Worm (Caenorhabditis elegans): Measurements from ENCODE around the gene ucr-2.3.

Gene ucr-2.3

DNA sequence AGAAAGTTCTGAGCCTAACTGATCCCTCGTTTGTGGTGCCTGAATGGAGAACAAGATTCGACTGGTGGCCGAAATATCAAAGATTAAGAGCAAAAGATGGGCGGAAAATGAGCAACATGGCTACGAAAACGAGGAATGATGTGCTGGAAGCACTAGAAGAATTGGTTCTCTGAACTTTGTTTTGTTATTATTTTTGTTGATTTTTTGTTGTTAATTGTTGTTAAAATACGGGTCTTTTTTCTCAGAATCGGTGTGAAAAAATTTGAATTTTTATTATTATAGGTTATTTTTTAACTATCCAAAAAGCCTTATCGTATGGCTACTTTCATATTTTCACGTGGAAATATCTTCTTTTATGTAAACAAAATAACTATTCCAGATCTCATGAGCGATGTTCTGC is 23.4 kb upstream of the ucr-2.3 start, which contains the start of gene K02F3.12:
TSS of gene K02F3.12 (plus strand) at position 301 of the 400 bp plus-strand sequence.
- TF ChIP-seq aly-2 (tag; optimal IDR thresholded peaks at IDR 0.05): no peak
- no peak for TF ChIP-seq blmp-1 (tag; optimal IDR thresholded peaks at IDR 0.05; ENCODE audit: insufficient read depth)
- no peak for TF ChIP-seq lin-11 (tag; optimal IDR thresholded peaks at IDR 0.05)
- TF ChIP-seq peb-1 (tag; optimal IDR thresholded peaks at IDR 0.05): no peak
- TF ChIP-seq sma-9 (GFP tag; optimal IDR thresholded peaks at IDR 0.05): no peak
- no peak for TF ChIP-seq sma-9 (tag; optimal IDR thresholded peaks at IDR 0.05)

DNA sequence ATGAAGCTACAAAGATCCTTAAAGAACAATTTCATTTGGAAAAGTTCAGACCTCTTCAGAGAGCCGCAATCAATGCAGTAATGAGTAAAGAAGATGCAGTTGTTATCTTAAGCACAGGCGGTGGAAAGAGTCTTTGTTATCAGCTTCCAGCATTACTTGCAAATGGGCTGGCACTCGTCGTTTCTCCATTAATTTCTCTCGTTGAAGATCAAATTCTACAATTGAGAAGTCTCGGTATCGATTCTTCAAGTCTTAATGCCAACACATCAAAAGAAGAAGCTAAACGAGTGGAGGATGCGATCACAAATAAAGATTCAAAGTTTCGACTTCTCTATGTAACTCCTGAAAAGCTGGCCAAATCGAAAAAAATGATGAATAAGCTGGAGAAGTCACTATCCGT is 22.8 kb upstream of the ucr-2.3 start:
- TF ChIP-seq unc-62 (GFP tag; optimal IDR thresholded peaks at IDR 0.05) (no peak), elt-1 (tag; optimal IDR thresholded peaks at IDR 0.05) (no peak), fos-1 (tag; optimal IDR thresholded peaks at IDR 0.05) (peak; percentile 3)

DNA sequence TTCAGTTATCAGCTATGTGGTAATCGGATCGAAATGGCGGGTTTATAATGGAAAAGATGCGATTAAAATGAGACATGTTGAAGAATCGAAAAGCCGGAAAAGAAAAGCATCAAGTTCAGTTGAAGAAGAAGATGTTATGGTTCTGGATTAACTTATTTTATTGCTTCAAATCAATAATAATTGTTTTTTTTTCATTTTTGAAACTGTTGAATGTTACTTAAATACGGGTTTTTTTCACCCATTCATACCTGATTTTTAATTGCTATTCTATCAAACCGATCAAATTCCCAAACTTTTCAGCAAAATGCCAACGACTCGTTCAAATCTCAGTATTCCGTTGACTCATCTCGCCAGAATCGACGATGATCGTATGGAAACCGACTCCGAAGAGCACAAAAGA is 19.8 kb upstream of the ucr-2.3 start, which contains the start of gene exos-4.2:
TSS of gene exos-4.2 (plus strand) at position 301 of the 400 bp plus-strand sequence.
- TF ChIP-seq F13H6.1 (tag; optimal IDR thresholded peaks at IDR 0.05): no peak
- no peak for TF ChIP-seq egl-27 (tag; optimal IDR thresholded peaks at IDR 0.05)
- no peak for TF ChIP-seq ceh-16 (tag; optimal IDR thresholded peaks at IDR 0.05)
- no peak for TF ChIP-seq peb-1 (tag; optimal IDR thresholded peaks at IDR 0.05)
- TF ChIP-seq skn-1 (tag; optimal IDR thresholded peaks at IDR 0.05): no peak
- TF ChIP-seq alr-1 (tag; optimal IDR thresholded peaks at IDR 0.05): no peak

DNA sequence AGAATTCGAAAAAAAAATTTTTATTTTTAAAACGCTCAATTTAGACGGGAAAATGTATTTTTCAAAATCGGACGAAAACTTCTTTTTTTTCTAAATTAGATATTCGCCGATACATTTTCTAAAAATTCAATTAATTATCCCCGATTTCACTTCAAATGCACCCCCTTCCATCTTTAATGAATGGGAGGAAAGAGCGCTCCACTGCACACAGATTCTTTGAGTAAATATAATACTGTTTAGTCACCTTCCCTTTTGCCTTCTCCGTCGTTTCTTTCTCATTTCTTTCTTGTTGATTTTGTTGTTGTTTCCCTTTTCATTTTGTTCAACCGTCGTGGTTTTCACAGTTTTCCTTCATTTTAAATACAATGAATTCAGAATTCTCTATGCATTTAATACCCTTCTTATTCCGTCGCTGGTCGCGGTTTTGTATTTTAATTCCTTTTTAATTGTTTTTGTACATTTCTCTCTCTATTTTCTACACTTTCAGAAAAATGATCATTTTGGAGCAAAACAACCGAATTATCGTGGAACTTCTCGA is 17.8 kb upstream of the ucr-2.3 start, which contains the start of gene arx-4:
TSS of gene arx-4 (plus strand) at position 488 of the 538 bp plus-strand sequence.
- TF ChIP-seq nhr-12 (tag; optimal IDR thresholded peaks at IDR 0.05): no peak
- peak; percentile 39 for TF ChIP-seq unc-55 (GFP tag; optimal IDR thresholded peaks at IDR 0.05)
- TF ChIP-seq fos-1 (tag; optimal IDR thresholded peaks at IDR 0.05): peak; percentile 55
- peak; percentile 29 for TF ChIP-seq C34F6.9 (tag; optimal IDR thresholded peaks at IDR 0.05)

DNA sequence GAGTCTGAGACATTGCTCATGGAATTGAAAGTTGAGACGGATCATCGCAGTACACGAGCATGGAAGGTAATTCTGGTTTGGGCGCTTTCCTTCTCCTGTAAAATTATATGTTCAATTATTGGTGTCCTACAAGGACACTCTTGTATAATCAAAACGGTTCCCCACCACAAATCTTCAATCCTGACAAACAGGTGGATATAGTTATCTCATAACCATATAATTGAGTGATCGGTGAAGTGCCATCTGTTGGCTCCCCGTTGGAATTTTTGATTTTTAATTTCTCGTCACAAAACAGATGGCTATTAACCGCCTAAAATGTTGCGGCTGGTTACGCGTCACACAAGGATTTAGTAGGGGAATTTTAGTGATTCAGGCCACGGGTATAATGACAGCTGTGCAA is 10.8 kb upstream of the ucr-2.3 start:
- no peak for TF ChIP-seq egl-27 (tag; optimal IDR thresholded peaks at IDR 0.05)

DNA sequence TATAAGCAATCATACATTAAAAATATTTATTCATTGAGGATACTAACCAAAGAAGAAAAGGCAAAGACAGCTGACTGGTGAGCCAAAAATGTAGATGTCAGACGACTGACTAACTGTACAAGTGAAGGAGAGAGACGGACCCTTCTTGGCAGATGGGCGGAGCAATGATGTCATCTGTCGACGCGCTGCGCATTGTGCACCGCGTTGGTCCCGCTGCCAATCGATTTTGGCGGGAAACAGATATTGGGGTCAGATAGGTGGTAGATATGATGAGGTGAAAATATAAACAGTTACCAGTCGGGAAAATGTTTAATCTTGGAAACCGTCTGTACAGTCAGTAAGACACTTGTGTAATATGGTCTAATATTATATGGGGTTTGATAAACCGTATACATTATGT is 9.8 kb upstream of the ucr-2.3 start, which contains the start of gene T24C4.2:
TSS of gene T24C4.2 (minus strand) at position 101 of the 400 bp plus-strand sequence.
- TF ChIP-seq nhr-129 (tag; optimal IDR thresholded peaks at IDR 0.05) (no peak), mdl-1 (tag; optimal IDR thresholded peaks at IDR 0.05) (no peak), lin-13 (GFP tag; optimal IDR thresholded peaks at IDR 0.05) (no peak), unc-62 (GFP tag; optimal IDR thresholded peaks at IDR 0.05) (no peak), unc-39 (tag; optimal IDR thresholded peaks at IDR 0.05) (no peak), dmd-4 (tag; optimal IDR thresholded peaks at IDR 0.05) (no peak), sma-9 (GFP tag; optimal IDR thresholded peaks at IDR 0.05) (no peak), sma-9 (tag; optimal IDR thresholded peaks at IDR 0.05) (no peak), ceh-82 (tag; optimal IDR thresholded peaks at IDR 0.05) (no peak), ZK546.5 (tag; optimal IDR thresholded peaks at IDR 0.05) (no peak), skn-1 (tag; optimal IDR thresholded peaks at IDR 0.05) (no peak), blmp-1 (tag; optimal IDR thresholded peaks at IDR 0.05; ENCODE audit: insufficient read depth) (no peak), ztf-11 (tag; optimal IDR thresholded peaks at IDR 0.05) (no peak), egl-27 (tag; optimal IDR thresholded peaks at IDR 0.05) (no peak), mab-5 (tag; optimal IDR thresholded peaks at IDR 0.05) (no peak), C34F6.9 (tag; optimal IDR thresholded peaks at IDR 0.05) (no peak), nhr-77 (tag; optimal IDR thresholded peaks at IDR 0.05) (no peak)

DNA sequence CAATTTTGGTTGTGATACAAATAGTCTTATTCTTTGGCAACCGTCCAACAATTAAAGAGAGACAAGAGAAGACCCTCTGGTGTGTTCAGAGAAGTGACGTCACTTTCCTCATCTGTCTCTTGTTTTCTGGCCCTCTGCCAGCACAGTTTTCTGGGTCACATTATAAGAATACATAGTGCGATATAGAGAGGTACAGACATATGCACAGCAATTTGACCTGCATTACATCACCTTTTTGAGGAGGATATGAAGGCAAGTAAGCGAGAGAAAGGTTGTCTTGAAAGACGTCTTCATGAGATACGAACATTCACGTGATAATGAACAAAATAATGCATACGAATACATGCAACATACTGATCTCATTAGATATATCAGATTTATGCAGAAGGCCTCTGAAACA is 9.1 kb upstream of the ucr-2.3 start:
- TF ChIP-seq lsy-2 (tag; optimal IDR thresholded peaks at IDR 0.05) (no peak), nhr-23 (tag; optimal IDR thresholded peaks at IDR 0.05) (no peak), sma-9 (GFP tag; optimal IDR thresholded peaks at IDR 0.05) (no peak), sma-9 (tag; optimal IDR thresholded peaks at IDR 0.05) (no peak)
